Fruit fly (Drosophila melanogaster) S2 (cell line): ENCODE results near the gene Irp-1A.

Experiments
- CG8478 ChIP-seq: fragments of >200 bp; optimal IDR thresholded peaks from 2 replicates; lab custom pipeline; 2018
- CTCF ChIP-seq, 2 experiments: fragments of >200 bp; optimal IDR thresholded peaks; 2 replicates each; lab custom pipeline; 2018

Irp-1A gene

DNA sequence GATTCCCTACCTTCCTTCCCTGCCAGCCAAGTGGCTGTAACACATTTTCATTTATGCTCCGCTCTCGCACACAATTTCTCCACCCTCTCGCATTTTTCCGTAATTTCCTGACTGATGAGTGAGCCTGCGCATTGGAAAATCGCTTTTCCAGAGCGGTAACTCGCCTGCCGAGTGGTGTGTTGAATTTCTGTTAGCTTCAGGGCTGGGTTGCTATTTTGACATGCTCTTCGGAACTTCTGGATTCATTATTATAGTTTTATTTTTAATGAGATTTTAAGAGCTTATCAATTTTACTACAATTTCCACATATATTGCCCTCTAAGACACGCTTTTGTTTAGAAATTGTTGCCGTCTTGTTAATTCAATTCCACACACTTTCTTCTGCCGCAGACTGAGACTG, 28.5 kb upstream of the Irp-1A start:
- no peak for TF ChIP-seq CG8478 (lab: Kevin White, UChicago)
- no peak for TF ChIP-seq CTCF (optimal IDR thresholded peaks at IDR 0.05; lab: Kevin White, UChicago)

dm6 chr3R:22751698-22752097, 27.3 kb upstream of the Irp-1A start:
- TF ChIP-seq CTCF (optimal IDR thresholded peaks at IDR 0.05; lab: Kevin White, UChicago) (no peak), CG8478 (lab: Kevin White, UChicago) (no peak)

- TF ChIP-seq CG8478 (lab: Kevin White, UChicago) (no peak), CTCF (optimal IDR thresholded peaks at IDR 0.05; lab: Kevin White, UChicago) (no peak)
These were observed 26.7 kb upstream of the Irp-1A start for dm6 chr3R:22751111-22751510.

DNA sequence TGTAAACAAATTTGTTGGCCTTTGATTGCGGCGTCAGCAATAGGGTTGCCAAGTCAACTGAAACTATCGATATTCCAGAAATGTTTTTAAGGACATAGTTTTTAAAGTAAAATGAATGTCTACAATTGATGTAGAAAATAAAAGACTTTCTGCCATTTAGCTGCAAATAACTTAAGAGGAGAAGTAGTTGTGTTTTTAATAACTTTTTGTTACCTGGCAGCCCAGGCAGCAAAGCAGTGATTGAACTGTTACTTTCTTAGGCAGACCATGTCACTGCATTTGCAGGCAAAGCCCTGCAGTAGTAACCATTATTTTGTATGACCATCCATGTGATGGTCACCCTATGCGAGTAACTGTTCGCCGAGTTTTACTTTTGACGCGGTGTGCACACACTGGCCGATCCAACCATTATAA, 26.2 kb upstream of the Irp-1A start, which contains the start of the genes rumi, CG7029 and Usp12-46:
TSS of gene rumi (minus strand) at position 64 of the 414 bp plus-strand sequence.
TSS of gene CG7029 (plus strand) at position 368 of the 414 bp plus-strand sequence.
TSS of gene Usp12-46 (plus strand) at position 368 of the 414 bp plus-strand sequence.
- peak in 1 of 2 experiments; percentile 14 for TF ChIP-seq CTCF (optimal IDR thresholded peaks at IDR 0.05; lab: Kevin White, UChicago)
- no peak for TF ChIP-seq CG8478 (lab: Kevin White, UChicago)

dm6 chr3R:22750039-22750438, 25.7 kb upstream of the Irp-1A start:
- TF ChIP-seq CTCF (optimal IDR thresholded peaks at IDR 0.05; lab: Kevin White, UChicago) = no peak

dm6 chr3R:22748956-22749355, 24.6 kb upstream of the Irp-1A start, which contains the start of gene CG31139:
Gene CG31139 (minus strand): TSS chr3R:22749056.
- TF ChIP-seq CG8478 (lab: Kevin White, UChicago) (no peak), CTCF (optimal IDR thresholded peaks at IDR 0.05; lab: Kevin White, UChicago) (no peak)

- TF ChIP-seq CTCF (optimal IDR thresholded peaks at IDR 0.05; lab: Kevin White, UChicago) = no peak
These were observed 23.2 kb upstream of the Irp-1A start, which contains the start of gene CG17141 for dm6 chr3R:22747423-22748090. Gene CG17141 (minus strand): TSS chr3R:22747599.

DNA sequence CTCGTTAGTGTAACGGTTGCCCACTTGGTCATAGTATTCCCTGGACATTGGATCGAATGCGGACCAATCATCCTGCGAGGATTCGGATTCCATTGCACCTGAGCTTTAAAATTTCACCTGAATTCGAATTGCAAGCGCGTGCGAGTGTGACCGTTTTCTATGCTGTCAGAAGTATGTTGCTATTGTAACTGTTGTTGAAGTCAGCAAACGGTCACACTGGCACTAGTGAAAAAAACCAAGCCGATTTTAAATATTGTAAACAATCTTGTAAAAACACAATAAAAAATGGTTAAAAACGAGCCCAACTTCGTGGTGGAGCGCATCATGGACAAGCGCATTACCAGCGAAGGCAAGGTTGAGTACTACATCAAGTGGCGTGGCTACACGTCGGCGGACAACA, 21.0 kb upstream of the Irp-1A start, which contains the start of the genes vret and HP1c:
TSS of gene vret (minus strand) at position 150 of the 400 bp plus-strand sequence.
TSS of gene HP1c (plus strand) at position 189 of the 400 bp plus-strand sequence.
- peak in 1 of 2 experiments; percentile 13 for TF ChIP-seq CTCF (optimal IDR thresholded peaks at IDR 0.05; lab: Kevin White, UChicago)
- no peak for TF ChIP-seq CG8478 (lab: Kevin White, UChicago)

DNA sequence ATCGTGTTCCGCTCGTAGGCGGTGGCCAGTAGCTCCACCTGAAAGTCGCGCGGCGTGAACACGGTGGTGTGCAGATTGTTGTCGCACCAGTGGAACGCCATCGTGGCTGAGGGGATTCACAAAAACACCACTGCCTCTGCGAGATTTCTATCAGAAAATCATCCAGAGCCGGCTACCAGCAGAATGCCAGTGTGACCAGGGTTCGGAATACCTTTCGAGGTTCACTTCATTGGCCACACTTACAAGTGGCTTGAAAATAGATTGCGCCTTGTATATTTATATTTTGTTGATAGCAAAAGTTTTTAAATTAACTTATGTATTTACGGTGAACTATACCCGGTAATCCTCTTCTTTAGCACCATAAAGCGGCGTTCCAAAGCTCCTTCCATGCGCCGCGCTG, 16.5 kb upstream of the Irp-1A start, which contains the start of the genes Dcr-1 and CG6985:
TSS of gene Dcr-1 (minus strand) at position 162 of the 400 bp plus-strand sequence.
TSS of gene CG6985 (plus strand) at position 221 of the 400 bp plus-strand sequence.
- TF ChIP-seq CTCF (optimal IDR thresholded peaks at IDR 0.05; lab: Kevin White, UChicago) (peak in 1 of 2 experiments; percentile 3), CG8478 (lab: Kevin White, UChicago) (no peak)

DNA sequence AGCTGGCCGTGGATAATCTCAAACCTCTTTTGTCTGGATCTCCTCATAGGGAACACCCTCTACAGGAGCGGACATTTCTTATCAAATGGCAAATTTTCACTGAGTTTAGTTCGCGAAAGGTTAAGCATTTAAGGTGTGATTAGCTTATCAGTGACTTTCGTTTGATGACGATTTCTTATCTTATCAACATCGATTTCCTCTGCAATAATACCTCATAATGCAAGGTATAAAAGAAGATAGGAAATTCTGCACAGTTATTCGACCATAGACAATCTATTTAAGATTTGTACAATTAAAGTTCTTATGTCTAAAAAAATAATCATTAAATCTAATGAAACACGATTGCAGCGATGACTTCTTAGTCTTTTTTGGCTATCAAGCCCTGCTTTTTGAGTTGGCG, 9.4 kb upstream of the Irp-1A start, which contains the start of gene Takl2:
TSS of gene Takl2 (minus strand) at position 101 of the 400 bp plus-strand sequence.
- TF ChIP-seq CG8478 (lab: Kevin White, UChicago) = no peak
- no peak for TF ChIP-seq CTCF (optimal IDR thresholded peaks at IDR 0.05; lab: Kevin White, UChicago)

dm6 chr3R:22732995-22733394, 8.6 kb upstream of the Irp-1A start:
- no peak for TF ChIP-seq CG8478 (lab: Kevin White, UChicago)

DNA sequence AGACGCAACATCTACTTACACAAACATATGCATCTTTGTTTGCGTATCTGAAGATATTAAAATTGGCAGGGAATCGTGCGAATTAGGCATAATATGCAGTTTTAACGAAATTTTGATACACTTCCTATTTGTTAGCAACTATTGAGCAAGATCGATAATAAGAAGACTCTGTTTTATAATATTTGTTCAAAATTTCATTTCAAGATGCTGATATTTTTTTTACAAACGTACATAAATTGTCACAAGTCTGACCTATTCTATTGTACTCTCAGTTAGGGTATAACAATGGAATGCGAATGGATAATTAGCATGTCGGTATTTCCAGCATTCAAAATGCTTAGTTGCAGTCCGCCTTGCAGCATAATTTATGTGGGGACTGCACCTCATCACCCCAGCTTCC, 3.5 kb upstream of the Irp-1A start:
- TF ChIP-seq CG8478 (lab: Kevin White, UChicago) (no peak), CTCF (optimal IDR thresholded peaks at IDR 0.05; lab: Kevin White, UChicago) (no peak)

- TF ChIP-seq CTCF (optimal IDR thresholded peaks at IDR 0.05; lab: Kevin White, UChicago) = no peak
- TF ChIP-seq CG8478 (lab: Kevin White, UChicago) = no peak
These were observed 3.1 kb upstream of the Irp-1A start for dm6 chr3R:22727456-22727833.

- TF ChIP-seq CTCF (optimal IDR thresholded peaks at IDR 0.05; lab: Kevin White, UChicago) (no peak), CG8478 (lab: Kevin White, UChicago) (no peak)
These were observed 2.5 kb upstream of the Irp-1A start, which contains the start of gene CG45049 for dm6 chr3R:22726771-22727455. Gene CG45049 (plus strand): TSS chr3R:22726967.
